Fruit fly (Drosophila melanogaster): ENCODE results near the gene Gr93c.

The Gr93c gene

dm6 chr3R:21873439-21873838 lies 28.4 kb upstream of the Gr93c start, which contains the start of gene CG31178:
CG31178 (plus strand) TSS chr3R:21873739.
- TF ChIP-seq fd59A (GFP tag; optimal IDR thresholded peaks at IDR 0.05), result no peak

dm6 chr3R:21871348-21871940 lies 26.4 kb upstream of the Gr93c start:
- peak; percentile 73 for TF ChIP-seq fkh (GFP tag; optimal IDR thresholded peaks at IDR 0.05)
- TF ChIP-seq Sox14 (GFP tag; optimal IDR thresholded peaks at IDR 0.05), result no peak
- peak; percentile 56 for TF ChIP-seq Eip78C (GFP tag)
- no peak for TF ChIP-seq CG15336 (GFP tag; IDR thresholded peaks at IDR 0.05)
- TF ChIP-seq CG16779 (tag; optimal IDR thresholded peaks at IDR 0.05), result no peak
- no peak for TF ChIP-seq OdsH (GFP tag; optimal IDR thresholded peaks at IDR 0.05)
- TF ChIP-seq CG7368 (GFP tag; optimal IDR thresholded peaks at IDR 0.05), result no peak
- TF ChIP-seq CG6854 (GFP tag; optimal IDR thresholded peaks at IDR 0.05), result no peak

dm6 chr3R:21870158-21870971 lies 25.3 kb upstream of the Gr93c start, which contains the start of gene CG31431:
CG31431 (plus strand) TSS chr3R:21870681.
- TF ChIP-seq Ets21C (GFP tag; optimal IDR thresholded peaks at IDR 0.05), result peak; percentile 19
- TF ChIP-seq CG8319 (GFP tag; optimal IDR thresholded peaks at IDR 0.05), result peak; percentile 66
- no peak for TF ChIP-seq fd85E (GFP tag; optimal IDR thresholded peaks at IDR 0.05)
- peak; percentile 82 for TF ChIP-seq Ets96B (tag; optimal IDR thresholded peaks at IDR 0.05)
- peak; percentile 92 for TF ChIP-seq CG6163 (GFP tag; IDR thresholded peaks at IDR 0.05)
- peak; percentile 82 for TF ChIP-seq net (GFP tag; optimal IDR thresholded peaks at IDR 0.05)
- peak; percentile 80 for TF ChIP-seq Eip75B (GFP tag; optimal IDR thresholded peaks at IDR 0.05)
- peak; percentile 67 for TF ChIP-seq topi (GFP tag; optimal IDR thresholded peaks at IDR 0.05)
- peak; percentile 64 for TF ChIP-seq CG16779 (tag; optimal IDR thresholded peaks at IDR 0.05)
- peak; percentile 57 for TF ChIP-seq CG34406 (GFP tag; optimal IDR thresholded peaks at IDR 0.05)
- TF ChIP-seq Smox (GFP tag; optimal IDR thresholded peaks at IDR 0.05), result no peak
- peak; percentile 65 for TF ChIP-seq Hr39 (GFP tag; optimal IDR thresholded peaks at IDR 0.05)
- TF ChIP-seq Blimp-1 (GFP tag; optimal IDR thresholded peaks at IDR 0.05), result no peak
- peak; percentile 87 for TF ChIP-seq Lpt (GFP tag; optimal IDR thresholded peaks at IDR 0.05)
- peak; percentile 88 for TF ChIP-seq CG11294 (GFP tag; IDR thresholded peaks at IDR 0.05)
- TF ChIP-seq Sox15 (GFP tag; optimal IDR thresholded peaks at IDR 0.05), result peak; percentile 62
- peak; percentile 89 for TF ChIP-seq CG32006 (GFP tag; optimal IDR thresholded peaks at IDR 0.05)
- TF ChIP-seq CG10631 (GFP tag; optimal IDR thresholded peaks at IDR 0.05), result peak; percentile 77
- peak; percentile 65 for TF ChIP-seq CG6792 (GFP tag; optimal IDR thresholded peaks at IDR 0.05)
- peak; percentile 86 for TF ChIP-seq CG6276 (GFP tag; optimal IDR thresholded peaks at IDR 0.05)
- peak; percentile 66 for TF ChIP-seq svp (GFP tag)
- peak; percentile 80 for TF ChIP-seq acj6 (GFP tag; optimal IDR thresholded peaks at IDR 0.05)
- TF ChIP-seq fd59A (GFP tag; optimal IDR thresholded peaks at IDR 0.05), result peak; percentile 75
- TF ChIP-seq fkh (GFP tag; optimal IDR thresholded peaks at IDR 0.05), result peak; percentile 97
- peak; percentile 63 for TF ChIP-seq CG11902 (GFP tag; optimal IDR thresholded peaks at IDR 0.05)
- TF ChIP-seq OdsH (GFP tag; optimal IDR thresholded peaks at IDR 0.05), result peak; percentile 84
- TF ChIP-seq dac (GFP tag; optimal IDR thresholded peaks at IDR 0.05), result peak; percentile 30
- peak; percentile 66 for TF ChIP-seq Sox14 (GFP tag; optimal IDR thresholded peaks at IDR 0.05)
- peak; percentile 65 for TF ChIP-seq vri (GFP tag; optimal IDR thresholded peaks at IDR 0.05)
- TF ChIP-seq CG15336 (GFP tag; IDR thresholded peaks at IDR 0.05), result peak; percentile 90
- TF ChIP-seq CG8119 (GFP tag; IDR thresholded peaks at IDR 0.05), result peak; percentile 91
- TF ChIP-seq CG7368 (GFP tag; optimal IDR thresholded peaks at IDR 0.05), result peak; percentile 73
- TF ChIP-seq eg (GFP tag; IDR thresholded peaks at IDR 0.05), result peak; percentile 95
- TF ChIP-seq CG31627 (GFP tag; optimal IDR thresholded peaks at IDR 0.05), result peak; percentile 56
- peak; percentile 81 for TF ChIP-seq CG3032 (tag; optimal IDR thresholded peaks at IDR 0.05)
- peak; percentile 93 for TF ChIP-seq Gug (GFP tag; IDR thresholded peaks at IDR 0.05)
- TF ChIP-seq CG4318 (GFP tag; optimal IDR thresholded peaks at IDR 0.05), result peak; percentile 68
- peak; percentile 37 for TF ChIP-seq Sox102F (GFP tag; optimal IDR thresholded peaks at IDR 0.05)
- peak; percentile 36 for TF ChIP-seq Hr38 (GFP tag; optimal IDR thresholded peaks at IDR 0.05)
- TF ChIP-seq dsx (GFP tag; optimal IDR thresholded peaks at IDR 0.05; ENCODE audit: poor library complexity, severe bottlenecking), result peak; percentile 78
- peak; percentile 88 for TF ChIP-seq CG3919 (GFP tag; optimal IDR thresholded peaks at IDR 0.05)
- TF ChIP-seq CG9139 (GFP tag; optimal IDR thresholded peaks at IDR 0.05), result peak; percentile 74
- peak; percentile 55 for TF ChIP-seq CG8632 (GFP tag; optimal IDR thresholded peaks at IDR 0.05)

Measured in whole organism, prepupa.